Worm (Caenorhabditis elegans) whole organism, L1 larva: ENCODE results near the gene laf-1.

Source experiments
- ama-1 ChIP-seq: fragments of 150-350 bp; optimal IDR thresholded peaks from 2 replicates; lab custom pipeline; 2014
- ceh-88 ChIP-seq: fragments of 200-800 bp; sonication (Bioruptor generic); IDR thresholded peaks from 2 replicates; pipeline ENCODE4 v1.3.6; 2022; ENCODE audit warnings: missing genetic modification characterization, missing compliant biosample characterization
- ceh-90 ChIP-seq: sonication (generic microtip); optimal IDR thresholded peaks from 2 replicates; lab custom pipeline; 2016; ENCODE audit warnings: missing genetic modification characterization, missing compliant biosample characterization
- dsc-1 ChIP-seq: sonication (generic microtip); optimal IDR thresholded peaks from 2 replicates; lab custom pipeline; 2016; ENCODE audit warnings: mild to moderate bottlenecking, missing genetic modification characterization, missing compliant biosample characterization
- efl-1 ChIP-seq, 4 experiments: fragments of 150-350 bp; optimal IDR thresholded peaks in 3 of 4; peaks in 1 of 4; 1 replicate in 1 of 4; 2 replicates in 3 of 4; lab custom pipeline; 2014; ENCODE audit warnings: missing biosample characterization in 2 of 4, missing genetic modification characterization in 2 of 4, missing genetic modification reagents in 2 of 4
- elt-2 ChIP-seq: sonication (generic microtip); optimal IDR thresholded peaks from 2 replicates; lab custom pipeline; 2016; ENCODE audit warnings: missing genetic modification characterization, mild to moderate bottlenecking, inconsistent platforms, missing compliant biosample characterization, missing genetic modification reagents
- elt-3 ChIP-seq, 6 experiments: fragments of 150-350 bp in 1 of 6; sonication (generic microtip); optimal IDR thresholded peaks; 2 replicates each; lab custom pipeline; 2017 to 2018; ENCODE audit warnings: missing biosample characterization in 6 of 6, missing genetic modification characterization in 6 of 6, inconsistent platforms in 1 of 6
- isw-1 ChIP-seq: fragments of 200-800 bp; sonication (Bioruptor generic); IDR thresholded peaks from 2 replicates; pipeline ENCODE4 v1.3.6; 2022; ENCODE audit warnings: missing genetic modification characterization, missing compliant biosample characterization
- lin-13 ChIP-seq: fragments of 150-350 bp; optimal IDR thresholded peaks from 2 replicates; lab custom pipeline; 2014; ENCODE audit warnings: missing biosample characterization, missing genetic modification reagents, missing genetic modification characterization
- lin-39 ChIP-seq: fragments of 150-350 bp; optimal IDR thresholded peaks from 2 replicates; lab custom pipeline; 2014; ENCODE audit warnings: missing biosample characterization, missing genetic modification reagents, missing genetic modification characterization
- nhr-237 ChIP-seq: fragments of 150-350 bp; optimal IDR thresholded peaks from 2 replicates; lab custom pipeline; 2014; ENCODE audit warnings: missing biosample characterization, missing genetic modification characterization
- nhr-28 ChIP-seq: fragments of 150-350 bp; optimal IDR thresholded peaks from 2 replicates; lab custom pipeline; 2014; ENCODE audit warnings: missing biosample characterization, missing genetic modification characterization

DNA sequence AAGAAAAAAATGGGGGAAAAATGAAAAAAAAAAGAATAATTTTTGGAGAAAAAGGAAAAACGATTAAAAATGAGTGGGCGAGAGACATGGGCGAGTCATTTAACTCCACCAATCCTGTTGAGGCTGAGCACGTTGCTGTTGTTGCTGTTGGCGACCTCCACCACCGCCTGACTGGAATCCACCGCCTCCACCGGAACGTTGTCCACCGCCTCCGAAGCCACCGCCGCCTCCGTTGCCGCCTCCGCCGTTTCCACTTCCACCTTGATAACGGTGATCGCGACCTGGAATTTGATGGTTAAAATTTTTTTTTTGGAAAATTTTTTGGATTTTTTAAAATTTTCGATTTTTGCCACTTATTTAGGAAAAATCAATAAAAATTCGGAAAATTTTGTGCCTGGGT is 8.1 kb downstream of the laf-1 start:
- TF ChIP-seq lin-13 (GFP tag; lab: Kevin White, UChicago) (no peak), isw-1 (GFP tag; lab: Robert Waterston, UW) (no peak), efl-1 (optimal IDR thresholded peaks at IDR 0.05; lab: Kevin White, UChicago) (no peak), efl-1 (GFP tag; optimal IDR thresholded peaks at IDR 0.05 in 1 of 2; lab: Kevin White, UChicago) (no peak), lin-39 (tag; lab: Kevin White, UChicago) (no peak), elt-3 (tag; optimal IDR thresholded peaks at IDR 0.05; lab: Kevin White, UChicago) (no peak), nhr-237 (no peak), ceh-90 (tag; lab: Kevin White, UChicago) (no peak), elt-2 (no peak), ama-1 (lab: Kevin White, UChicago) (no peak), nhr-28 (tag; lab: Kevin White, UChicago) (no peak), dsc-1 (tag; lab: Kevin White, UChicago) (no peak), ceh-88 (no peak)
